2 worm cellular contexts compared by ENCODE assay signal in genomic region chrIII:13714950-13715349, ce11.
TF ChIP-seq lines count a peak whose summit lies in the region.

No protein-coding gene starts in this region.

TF ChIP-seq in whole organism, L4 larva, 104 proteins besides CTCF, POLR2A, EP300 and RAD21:
- TF ChIP-seq lin-38 (GFP tag; IDR thresholded peaks at IDR 0.05; lab: Robert Waterston, UW), result no peak
- peak; percentile 17 for TF ChIP-seq F49E8.2 (tag; optimal IDR thresholded peaks at IDR 0.05; lab: Kevin White, UChicago; ENCODE audit: borderline replicate concordance)
TF ChIP-seq in whole organism, L4 larva: peak in this region for 1.

TF ChIP-seq in whole organism, young adult, 124 proteins besides CTCF, POLR2A, EP300 and RAD21:
- no peak for TF ChIP-seq nhr-120 (GFP tag; IDR thresholded peaks at IDR 0.05; lab: Robert Waterston, UW)
- no peak for TF ChIP-seq somi-1 (GFP tag; optimal IDR thresholded peaks at IDR 0.05; lab: Kevin White, UChicago)
- peak; percentile 53 for TF ChIP-seq xnd-1 (tag; optimal IDR thresholded peaks at IDR 0.05; lab: Kevin White, UChicago)
- peak; percentile 64 for TF ChIP-seq madf-6 (GFP tag; IDR thresholded peaks at IDR 0.05; lab: Robert Waterston, UW)
- TF ChIP-seq sea-2 (GFP tag; IDR thresholded peaks at IDR 0.05; lab: Robert Waterston, UW), result no peak
- peak; percentile 21; the same call in 1 of the 2 replicates for TF ChIP-seq dox-1 (GFP tag; IDR thresholded peaks at IDR 0.05; lab: Robert Waterston, UW)
- TF ChIP-seq F39B2.1 (GFP tag; IDR thresholded peaks at IDR 0.05; lab: Robert Waterston, UW), result no peak
- peak; percentile 52 for TF ChIP-seq madf-8 (GFP tag; conservative IDR thresholded peaks at IDR 0.05; lab: Robert Waterston, UW)
- no peak for TF ChIP-seq unc-62 (GFP tag; optimal IDR thresholded peaks at IDR 0.05; lab: Kevin White, UChicago)
- TF ChIP-seq D2030.7 (GFP tag; IDR thresholded peaks at IDR 0.05; lab: Robert Waterston, UW), result peak; percentile 73
- TF ChIP-seq lin-54 (GFP tag; optimal IDR thresholded peaks at IDR 0.05; lab: Kevin White, UChicago), result peak; percentile 22
- TF ChIP-seq ZK185.1 (tag; optimal IDR thresholded peaks at IDR 0.05; lab: Kevin White, UChicago; ENCODE audit: poor library complexity, severe bottlenecking), result no peak
- peak; percentile 38; the same call in 1 of the 2 replicates for TF ChIP-seq ceh-91 (GFP tag; IDR thresholded peaks at IDR 0.05; lab: Robert Waterston, UW)
- peak; percentile 95 for TF ChIP-seq lsl-1 (GFP tag; optimal IDR thresholded peaks at IDR 0.05; lab: Kevin White, UChicago)
- TF ChIP-seq F33H1.4 (GFP tag; IDR thresholded peaks at IDR 0.05; lab: Robert Waterston, UW), result peak; percentile 86
- no peak for TF ChIP-seq nfyb-1 (GFP tag; IDR thresholded peaks at IDR 0.05; lab: Robert Waterston, UW)

Comparison
In these comparisons a context has a peak if more than half of its experiments do, and no peak if none do; other contexts are left out.
1. Of the 7 proteins assayed by ChIP-seq in both whole organism, young adult and whole organism, L4 larva: peak only in whole organism, young adult: none; only in whole organism, L4 larva: F49E8.2; in both: none; in neither: 6.